Worm (Caenorhabditis elegans): Measurements from ENCODE around the gene prcc-1.

ce11 chrIV:13080185-13080584 lies 13.4 kb downstream of the prcc-1 start:
- no peak for TF ChIP-seq K12H6.12 (tag; optimal IDR thresholded peaks at IDR 0.05)
- TF ChIP-seq bed-2 (GFP tag; IDR thresholded peaks at IDR 0.05) = no peak
- no peak for TF ChIP-seq dox-1 (GFP tag; IDR thresholded peaks at IDR 0.05)
- TF ChIP-seq aptf-3 (GFP tag; IDR thresholded peaks at IDR 0.05) = no peak
- no peak for TF ChIP-seq madf-10 (tag; optimal IDR thresholded peaks at IDR 0.05)
- no peak for TF ChIP-seq rcor-1 (GFP tag; IDR thresholded peaks at IDR 0.05)
- TF ChIP-seq die-1 (tag; optimal IDR thresholded peaks at IDR 0.05) = no peak
- no peak for TF ChIP-seq gei-17 (GFP tag; optimal IDR thresholded peaks at IDR 0.05)
- TF ChIP-seq lin-54 (GFP tag; optimal IDR thresholded peaks at IDR 0.05) = no peak
- TF ChIP-seq B0261.1 (tag; optimal IDR thresholded peaks at IDR 0.05) = no peak
- TF ChIP-seq lin-26 (GFP tag; IDR thresholded peaks at IDR 0.05) = no peak
- no peak for TF ChIP-seq nhr-179 (tag; optimal IDR thresholded peaks at IDR 0.05)
